Fruit fly (Drosophila melanogaster) S2 (cell line): ENCODE results near the gene CG10077.

Experiments
- CG8478 ChIP-seq: fragments of >200 bp; optimal IDR thresholded peaks from 2 replicates; lab custom pipeline; 2018
- CTCF ChIP-seq, 2 experiments: fragments of >200 bp; optimal IDR thresholded peaks; 2 replicates each; lab custom pipeline; 2018

The CG10077 gene

DNA sequence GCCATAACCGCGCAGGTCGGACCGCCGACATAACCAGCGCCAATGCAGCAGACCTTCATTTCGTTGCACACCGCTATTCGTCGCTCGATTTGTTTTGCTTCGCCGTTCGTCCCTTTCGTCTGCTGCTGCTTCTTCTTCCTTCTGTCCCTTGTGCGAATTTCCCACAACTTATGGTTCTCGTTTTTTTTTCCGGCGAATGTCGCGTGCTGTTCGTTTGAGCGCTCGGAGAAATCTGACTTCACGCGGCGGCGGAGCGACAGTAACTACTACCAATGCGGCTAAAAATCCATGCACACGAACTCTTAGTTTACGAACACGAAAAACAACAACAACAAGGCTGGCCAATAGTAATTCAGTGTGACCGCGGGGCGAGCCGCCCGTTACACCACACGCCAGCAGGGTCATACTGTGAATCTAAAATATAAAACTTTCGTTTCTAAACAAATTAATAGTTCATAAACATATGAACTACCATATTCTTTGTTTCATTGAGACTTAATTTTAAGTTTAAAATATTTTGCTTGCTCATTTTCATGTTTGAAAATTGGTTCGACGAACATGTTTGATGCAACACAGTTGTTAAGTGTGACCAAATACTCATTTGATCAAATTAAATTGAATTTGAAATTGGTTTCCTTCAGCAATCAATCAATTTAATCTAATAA is 8.9 kb upstream of the CG10077 start, which contains the start of gene sgl:
sgl (minus strand) TSS at position 271 of the 665 bp plus-strand sequence.
- TF ChIP-seq CG8478 (lab: Kevin White, UChicago): no peak
- TF ChIP-seq CTCF (optimal IDR thresholded peaks at IDR 0.05; lab: Kevin White, UChicago): no peak

DNA sequence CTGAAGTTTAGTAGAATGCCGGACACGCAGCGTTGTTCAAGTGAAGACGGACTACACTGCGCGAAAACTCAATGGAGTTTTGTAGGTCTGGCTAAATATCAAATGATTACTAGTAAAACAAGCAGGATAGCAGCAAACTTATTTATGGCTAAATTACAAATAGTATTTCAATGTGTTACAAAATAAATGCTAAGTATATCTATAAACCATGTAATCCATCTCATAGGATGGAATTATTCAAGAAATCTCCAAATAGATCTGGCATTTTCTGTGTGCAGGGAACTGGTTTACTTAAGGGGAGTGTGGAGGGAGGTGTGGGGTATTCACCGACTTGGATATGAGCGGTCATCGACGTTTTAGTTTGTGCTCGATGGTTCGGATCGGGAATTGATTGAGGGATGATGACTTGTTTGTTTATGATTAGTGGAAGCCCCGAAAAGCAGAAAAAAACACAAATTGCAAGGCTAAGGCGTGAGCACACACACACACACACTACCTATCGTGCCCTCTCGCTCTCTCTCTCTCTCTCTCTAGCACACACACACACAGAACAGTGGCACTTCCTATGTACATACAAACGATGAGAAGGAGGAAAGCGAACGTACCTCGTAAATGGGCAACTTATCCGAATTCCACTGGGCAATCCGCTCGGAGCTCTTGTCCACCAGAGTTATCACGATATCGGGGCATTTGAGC is 8.2 kb upstream of the CG10077 start:
- TF ChIP-seq CTCF (optimal IDR thresholded peaks at IDR 0.05; lab: Kevin White, UChicago) (no peak), CG8478 (lab: Kevin White, UChicago) (no peak)

DNA sequence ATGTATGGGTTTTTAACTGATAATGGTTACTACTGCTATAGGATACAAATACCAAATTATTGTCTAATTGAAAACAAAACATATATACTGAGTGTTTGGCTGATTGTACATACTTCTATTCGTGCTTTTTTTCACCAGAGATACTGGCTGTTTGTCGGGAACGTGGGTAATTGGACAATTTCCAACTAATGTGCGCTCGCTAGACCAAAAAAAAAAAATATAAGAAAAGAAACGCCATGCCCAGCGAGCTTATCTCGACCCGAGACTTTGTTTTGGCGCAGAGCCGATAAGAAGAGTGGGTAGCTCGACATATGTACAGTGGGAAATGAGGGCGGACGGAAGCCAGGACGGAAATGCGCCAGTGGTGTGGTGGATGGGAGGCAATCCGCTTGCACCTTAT is 7.5 kb upstream of the CG10077 start:
- TF ChIP-seq CG8478 (lab: Kevin White, UChicago): no peak
- TF ChIP-seq CTCF (optimal IDR thresholded peaks at IDR 0.05; lab: Kevin White, UChicago): no peak

DNA sequence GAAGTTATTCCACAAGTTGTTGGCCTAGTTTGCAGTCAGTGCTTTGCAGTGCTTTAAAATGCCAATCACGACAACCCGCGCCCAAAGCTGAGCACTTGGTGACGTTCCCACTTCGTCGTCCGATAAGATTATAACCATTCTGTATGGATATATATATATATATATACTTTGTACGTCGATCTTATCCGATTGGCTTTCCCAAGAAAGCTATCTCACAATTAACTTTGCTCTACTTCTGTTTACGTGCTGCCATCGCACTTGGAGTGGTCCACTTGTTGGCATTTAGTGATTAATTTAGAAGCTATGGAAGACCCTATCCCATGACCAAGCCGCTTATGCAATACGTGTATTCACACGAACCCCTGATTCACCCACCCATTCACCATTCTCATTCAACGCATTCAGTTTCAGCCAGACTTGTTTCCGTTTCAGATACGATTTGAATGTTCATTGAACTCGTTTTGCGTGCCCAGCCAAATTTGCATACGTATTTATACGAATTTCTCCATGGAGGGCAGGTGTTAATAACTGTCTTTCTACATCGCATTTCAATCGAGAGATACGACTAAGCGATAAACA is 6.4 kb upstream of the CG10077 start:
- TF ChIP-seq CTCF (optimal IDR thresholded peaks at IDR 0.05; lab: Kevin White, UChicago) (no peak), CG8478 (lab: Kevin White, UChicago) (no peak)

DNA sequence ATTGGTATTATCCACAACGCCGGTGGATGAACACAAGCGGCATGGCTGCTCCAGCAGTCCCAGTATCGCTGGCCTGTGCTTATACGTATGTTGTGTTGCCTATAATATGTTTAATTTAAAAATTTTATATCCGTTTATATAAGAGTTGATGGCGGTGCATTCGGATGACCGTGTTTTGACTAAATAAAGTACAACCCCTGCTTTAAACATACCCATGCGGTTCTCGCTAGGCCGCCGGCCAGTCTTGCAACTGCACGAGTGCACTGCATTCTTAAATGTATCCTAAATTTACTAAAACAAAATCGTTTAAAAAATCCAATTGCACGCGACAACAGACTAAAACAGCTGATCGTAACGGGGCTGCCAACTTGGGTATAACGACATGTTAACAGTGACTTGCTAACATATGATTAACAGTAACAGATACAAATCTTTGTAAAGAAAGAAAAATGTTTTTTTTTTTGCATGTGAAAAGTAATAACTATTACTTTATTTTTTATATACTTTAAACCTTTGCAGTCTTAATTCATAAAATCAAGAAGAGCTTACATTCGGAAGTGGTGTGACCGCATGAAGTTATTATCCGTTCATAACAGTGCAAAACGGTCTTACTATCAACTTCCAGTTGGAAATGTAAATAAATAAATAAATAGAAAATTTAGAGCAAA is 2.2 kb upstream of the CG10077 start, which contains the start of the genes Uqcc1 and Surf1:
Uqcc1 (minus strand) TSS at position 356 of the 668 bp plus-strand sequence.
Surf1 (plus strand) TSS at position 594 of the 668 bp plus-strand sequence.
- TF ChIP-seq CTCF (optimal IDR thresholded peaks at IDR 0.05; lab: Kevin White, UChicago) (no peak), CG8478 (lab: Kevin White, UChicago) (no peak)

DNA sequence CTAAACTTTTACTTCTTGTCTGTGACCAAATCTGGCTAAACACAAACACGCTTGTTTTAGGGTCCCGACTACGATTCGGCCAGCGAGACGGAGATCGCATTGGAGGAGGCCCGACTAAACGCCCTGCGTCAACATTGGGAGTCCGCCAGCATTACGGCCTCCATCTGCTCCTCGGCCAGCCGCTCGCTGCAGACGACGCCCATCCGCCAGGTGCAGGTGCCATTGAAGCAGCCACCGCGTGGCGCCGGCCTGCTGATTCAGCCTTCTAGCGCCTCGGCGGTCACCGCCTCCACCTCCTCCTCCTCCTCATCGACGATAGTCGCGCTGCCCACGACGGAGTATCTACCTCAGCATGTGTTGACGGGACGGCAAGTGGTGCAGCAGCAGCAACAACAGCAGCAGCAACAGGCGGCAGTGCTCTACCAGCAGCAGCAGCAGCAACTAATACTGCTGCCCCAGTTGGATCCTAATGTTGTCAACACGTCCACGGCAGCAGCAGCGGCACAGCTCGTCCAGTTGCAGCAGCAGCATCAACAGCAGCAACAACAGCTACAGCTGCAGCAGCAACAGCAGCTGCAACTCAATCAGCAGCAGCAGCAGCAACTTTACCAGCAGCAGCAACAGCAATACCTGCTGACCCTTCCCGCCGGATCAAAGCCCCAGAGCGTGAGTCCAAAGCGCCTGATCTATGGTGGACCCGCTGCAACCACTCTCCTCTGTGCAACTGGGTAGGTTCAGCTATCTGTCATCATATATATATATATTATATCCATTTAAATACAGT is 8.3 kb downstream of the CG10077 start:
- TF ChIP-seq CTCF (optimal IDR thresholded peaks at IDR 0.05; lab: Kevin White, UChicago) (no peak), CG8478 (lab: Kevin White, UChicago) (no peak)

DNA sequence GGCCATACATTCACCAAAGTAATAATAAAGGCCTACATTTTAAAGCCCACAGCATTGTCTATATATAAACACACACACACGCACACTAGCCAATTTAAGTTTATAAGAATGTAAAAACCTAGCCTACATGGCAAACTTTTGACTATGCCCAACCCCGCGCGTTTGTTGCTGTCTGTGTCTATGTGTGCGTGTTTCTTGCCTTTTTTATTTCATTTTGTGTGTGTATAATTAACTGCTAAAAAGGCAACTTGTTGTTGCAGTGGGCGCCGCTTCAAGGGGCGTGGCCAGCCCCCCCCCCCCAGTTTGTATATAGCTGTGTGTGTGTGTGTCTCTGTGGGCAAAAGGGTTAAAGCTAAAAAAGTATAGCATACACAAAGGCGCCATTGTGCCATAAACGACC is 10.3 kb downstream of the CG10077 start:
- TF ChIP-seq CTCF (optimal IDR thresholded peaks at IDR 0.05; lab: Kevin White, UChicago): no peak
- TF ChIP-seq CG8478 (lab: Kevin White, UChicago): no peak

DNA sequence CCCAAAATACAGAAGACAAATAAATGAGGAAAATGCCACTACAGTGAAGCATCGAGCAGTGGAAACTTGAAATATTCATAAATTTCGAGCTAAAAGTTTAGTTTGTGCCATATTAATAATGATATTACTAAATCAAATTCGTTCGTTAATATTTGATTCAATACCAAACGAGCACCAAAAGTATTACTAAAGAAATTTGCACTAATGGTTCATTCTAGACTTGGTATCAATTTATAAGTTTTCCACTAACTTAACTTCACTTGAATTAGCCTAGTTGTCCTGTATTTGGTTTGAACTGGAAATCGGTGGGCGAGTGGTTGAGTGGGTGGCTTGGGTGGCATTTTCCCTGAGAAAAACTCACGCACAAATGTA is 11.8 kb downstream of the CG10077 start:
- no peak for TF ChIP-seq CTCF (optimal IDR thresholded peaks at IDR 0.05; lab: Kevin White, UChicago)

DNA sequence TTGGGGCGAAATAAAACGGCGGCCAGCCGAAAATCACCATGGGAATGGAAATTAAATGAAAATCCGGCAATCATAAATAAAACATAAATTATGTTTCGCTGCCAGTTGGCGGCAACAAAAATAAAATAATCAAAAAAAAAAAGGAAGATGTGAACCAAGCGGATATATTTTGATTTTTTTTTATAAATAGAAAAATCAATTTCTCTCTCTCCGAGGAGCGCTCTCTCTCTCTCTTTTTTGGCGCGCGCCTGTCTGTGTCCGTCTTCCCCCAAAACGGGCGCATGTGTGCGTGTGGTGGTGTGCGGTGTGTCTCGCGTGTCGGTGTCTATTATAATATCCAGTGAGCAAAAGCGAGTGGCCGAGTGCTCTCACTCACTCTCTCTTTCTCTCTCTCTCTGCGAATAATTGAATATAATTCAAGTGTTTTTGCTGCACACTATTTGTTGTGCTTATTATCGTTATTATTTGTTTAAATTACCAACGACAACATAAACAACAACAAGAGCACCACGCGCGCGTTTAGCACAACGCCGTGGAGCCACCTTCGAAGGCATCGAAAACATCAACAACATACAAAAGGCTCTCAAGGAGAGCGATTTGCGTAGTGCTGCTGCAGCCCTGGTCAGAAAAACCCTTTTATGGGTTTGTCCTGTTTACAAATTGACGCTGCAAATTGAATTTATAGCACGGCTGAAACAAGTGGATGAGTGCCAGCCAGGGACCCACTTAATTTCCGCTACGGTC is 12.3 kb downstream of the CG10077 start:
- no peak for TF ChIP-seq CG8478 (lab: Kevin White, UChicago)

DNA sequence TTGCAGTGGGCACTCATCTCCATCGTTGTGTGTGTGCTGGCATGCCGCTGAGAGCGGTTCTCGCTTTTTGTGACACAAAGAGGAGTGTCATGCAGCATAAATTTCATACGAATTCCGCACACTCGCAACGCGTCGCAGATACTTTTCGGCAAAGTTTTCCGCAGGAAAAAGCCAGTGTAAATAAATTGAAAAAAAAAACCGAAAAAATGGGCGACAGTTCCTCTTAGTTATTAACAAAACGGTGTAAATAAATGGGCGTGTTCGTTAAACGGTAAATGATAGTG is 12.9 kb downstream of the CG10077 start, which contains the start of gene tow:
tow (plus strand) TSS at position 26 of the 284 bp plus-strand sequence.
- no peak for TF ChIP-seq CG8478 (lab: Kevin White, UChicago)

DNA sequence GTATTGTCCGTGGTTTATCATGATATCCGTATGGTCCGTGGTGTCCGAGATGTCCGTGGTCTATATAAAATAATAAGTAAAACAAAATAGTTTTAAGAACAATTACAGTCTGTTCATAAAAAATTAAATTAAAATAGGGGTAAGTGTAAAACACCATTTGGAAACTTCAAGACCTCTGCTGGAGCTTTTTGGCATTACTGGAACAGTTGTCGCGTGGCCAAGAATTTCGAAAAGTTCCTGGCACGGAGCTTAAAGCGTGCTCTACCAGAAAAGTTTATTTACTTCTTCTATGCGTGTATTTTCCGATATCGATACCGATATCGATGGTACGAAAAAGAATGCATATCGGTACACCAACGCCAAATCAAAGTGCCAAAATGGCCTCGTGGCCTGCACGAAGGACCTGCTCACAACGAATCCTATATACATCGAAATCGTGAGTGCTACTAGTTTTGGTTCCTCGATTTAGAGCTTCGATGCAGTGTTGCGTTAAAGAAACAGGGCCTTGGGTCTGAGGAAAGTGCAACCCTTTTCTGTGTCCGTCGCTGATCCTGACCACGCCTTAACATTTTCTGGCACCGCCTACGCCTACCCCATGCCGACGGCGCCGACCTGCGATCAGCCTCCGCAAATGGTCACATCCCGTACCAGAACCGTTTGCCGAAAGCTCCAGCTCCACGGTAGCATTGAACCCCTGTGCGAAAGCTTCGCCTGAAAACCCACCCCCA is 13.4 kb downstream of the CG10077 start:
- peak in 1 of 2 experiments; percentile 31 for TF ChIP-seq CTCF (optimal IDR thresholded peaks at IDR 0.05; lab: Kevin White, UChicago)
- no peak for TF ChIP-seq CG8478 (lab: Kevin White, UChicago)

DNA sequence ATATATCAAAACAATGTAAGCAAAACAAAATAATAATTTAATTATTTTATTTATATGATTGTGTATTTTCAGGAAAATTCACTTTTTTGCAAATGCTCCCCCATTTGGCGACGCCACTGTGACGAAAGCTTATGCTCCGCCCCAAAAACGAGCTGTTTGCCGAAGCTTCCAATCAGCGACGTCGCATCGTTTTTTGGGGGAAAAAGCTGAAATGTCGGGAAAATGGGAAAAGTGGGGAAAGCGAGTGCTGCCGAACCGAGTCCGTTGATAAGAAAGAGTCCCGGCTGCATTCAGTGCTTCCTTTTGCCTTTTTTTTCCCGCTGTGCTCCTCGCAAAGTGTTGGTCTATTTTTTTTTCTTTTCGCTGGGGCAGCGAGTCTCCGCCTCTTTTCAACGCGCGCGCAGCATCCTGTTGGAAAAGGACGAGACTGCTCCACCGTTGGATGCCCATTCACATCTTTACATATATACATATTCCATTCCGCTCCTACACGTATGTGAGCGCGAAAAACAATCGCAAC is 20.8 kb downstream of the CG10077 start:
- TF ChIP-seq CG8478 (lab: Kevin White, UChicago) (no peak), CTCF (optimal IDR thresholded peaks at IDR 0.05; lab: Kevin White, UChicago) (no peak)

DNA sequence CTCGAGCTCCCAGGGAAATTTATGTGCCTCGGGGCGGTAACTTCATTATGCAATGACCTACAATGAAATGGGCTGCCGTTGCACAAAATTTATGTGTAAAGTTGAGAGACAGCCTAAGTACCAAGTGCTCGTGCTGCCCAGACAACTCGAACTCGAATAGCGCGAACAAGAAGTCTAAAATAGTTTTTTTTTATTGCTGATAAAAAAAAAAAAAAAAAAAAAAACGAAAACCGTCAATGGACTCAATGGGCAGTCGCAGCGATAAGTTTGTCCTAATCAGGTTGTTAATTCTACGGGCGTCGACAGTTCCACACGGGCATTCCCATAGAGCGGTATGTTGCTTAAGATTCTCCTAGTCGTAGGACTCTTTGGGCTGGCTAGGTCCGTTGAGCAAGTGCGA is 23.1 kb downstream of the CG10077 start, which contains the start of gene CG14820:
CG14820 (plus strand) TSS at position 301 of the 400 bp plus-strand sequence.
- TF ChIP-seq CTCF (optimal IDR thresholded peaks at IDR 0.05; lab: Kevin White, UChicago): no peak
- TF ChIP-seq CG8478 (lab: Kevin White, UChicago): no peak
